Fruit fly (Drosophila melanogaster) whole organism, prepupa: ENCODE measurements around the gene Tg.

Experiments
- CG10631 ChIP-seq: fragments of 200-800 bp; sonication (Bioruptor generic); optimal IDR thresholded peaks from 2 replicates; lab custom pipeline; 2016; ENCODE audit warnings: missing biosample characterization, missing genetic modification characterization
- CG10669 ChIP-seq: fragments of 200-800 bp; sonication (Bioruptor generic); optimal IDR thresholded peaks from 3 replicates; lab custom pipeline; 2018; ENCODE audit warnings: missing biosample characterization, mild to moderate bottlenecking, missing genetic modification characterization, moderate library complexity
- CG11294 ChIP-seq: fragments of 200-800 bp; sonication (Bioruptor generic); IDR thresholded peaks from 2 replicates; pipeline ENCODE4 v1.3.6; 2022; ENCODE audit warnings: missing biosample characterization, missing genetic modification characterization
- CG11762 ChIP-seq: fragments of 200-800 bp; sonication (Bioruptor generic); optimal IDR thresholded peaks from 3 replicates; lab custom pipeline; 2016; ENCODE audit warnings: missing biosample characterization, missing genetic modification characterization; ENCODE audit not compliant: insufficient read depth
- CG15336 ChIP-seq: fragments of 200-800 bp; sonication (Bioruptor generic); IDR thresholded peaks from 2 replicates; pipeline ENCODE4 v1.3.6; 2022; ENCODE audit warnings: missing biosample characterization, missing genetic modification characterization
- CG1621 ChIP-seq: fragments of 200-800 bp; sonication (Bioruptor generic); optimal IDR thresholded peaks from 3 replicates; lab custom pipeline; 2018; ENCODE audit warnings: missing biosample characterization, mild to moderate bottlenecking, missing genetic modification characterization
- CG16779 ChIP-seq: fragments of 200-800 bp; sonication (Bioruptor generic); optimal IDR thresholded peaks from 3 replicates; lab custom pipeline; 2017; ENCODE audit warnings: missing biosample characterization, mild to moderate bottlenecking, missing genetic modification characterization
- CG31627 ChIP-seq: fragments of 200-800 bp; sonication (Bioruptor generic); optimal IDR thresholded peaks from 3 replicates; lab custom pipeline; 2016; ENCODE audit warnings: missing biosample characterization, missing genetic modification characterization
- CG32006 ChIP-seq: fragments of 200-800 bp; sonication (Bioruptor generic); optimal IDR thresholded peaks from 3 replicates; lab custom pipeline; 2017; ENCODE audit warnings: missing biosample characterization, mild to moderate bottlenecking, missing genetic modification characterization
- CG34406 ChIP-seq: fragments of 200-800 bp; sonication (Bioruptor generic); optimal IDR thresholded peaks from 3 replicates; lab custom pipeline; 2016; ENCODE audit warnings: missing biosample characterization, missing genetic modification characterization
- CG3919 ChIP-seq: fragments of 200-800 bp; sonication (Bioruptor generic); optimal IDR thresholded peaks from 3 replicates; lab custom pipeline; 2016; ENCODE audit warnings: missing biosample characterization, missing genetic modification characterization
- CG4318 ChIP-seq: fragments of 200-800 bp; sonication (Bioruptor generic); optimal IDR thresholded peaks from 3 replicates; lab custom pipeline; 2017; ENCODE audit warnings: missing biosample characterization, mild to moderate bottlenecking, missing genetic modification characterization
- CG6276 ChIP-seq: fragments of 200-800 bp; sonication (Bioruptor generic); optimal IDR thresholded peaks from 2 replicates; lab custom pipeline; 2017; ENCODE audit warnings: missing biosample characterization, mild to moderate bottlenecking, missing genetic modification characterization
- CG6792 ChIP-seq: fragments of 200-800 bp; sonication (Bioruptor generic); optimal IDR thresholded peaks from 3 replicates; lab custom pipeline; 2016; ENCODE audit warnings: missing biosample characterization, missing genetic modification characterization
- CG6808 ChIP-seq: fragments of 200-800 bp; sonication (Bioruptor generic); optimal IDR thresholded peaks from 3 replicates; lab custom pipeline; 2017; ENCODE audit warnings: missing biosample characterization, missing genetic modification characterization, mild to moderate bottlenecking, moderate library complexity, missing genetic modification reagents
- CG6854 ChIP-seq: fragments of 200-800 bp; sonication (Bioruptor generic); optimal IDR thresholded peaks from 2 replicates; lab custom pipeline; 2017; ENCODE audit warnings: missing biosample characterization, mild to moderate bottlenecking, missing genetic modification characterization
- CG8119 ChIP-seq: fragments of 200-800 bp; sonication (Bioruptor generic); IDR thresholded peaks from 3 replicates; pipeline ENCODE4 v1.3.6; 2022; ENCODE audit warnings: missing biosample characterization, missing genetic modification characterization
- CG8319 ChIP-seq: fragments of 200-800 bp; sonication (Bioruptor generic); optimal IDR thresholded peaks from 3 replicates; lab custom pipeline; 2016; ENCODE audit warnings: missing biosample characterization, missing genetic modification characterization
- CG8632 ChIP-seq: fragments of 200-800 bp; sonication (Bioruptor generic); optimal IDR thresholded peaks from 3 replicates; lab custom pipeline; 2016; ENCODE audit warnings: missing biosample characterization, missing genetic modification characterization
- Eip93F ChIP-seq: fragments of 200-800 bp; sonication (Bioruptor generic); optimal IDR thresholded peaks from 2 replicates; lab custom pipeline; 2016; ENCODE audit warnings: missing biosample characterization, mild to moderate bottlenecking, missing genetic modification characterization
- Ets21C ChIP-seq: fragments of 200-800 bp; sonication (Bioruptor generic); optimal IDR thresholded peaks from 3 replicates; lab custom pipeline; 2016; ENCODE audit warnings: missing biosample characterization, missing genetic modification characterization
- Ets96B ChIP-seq: fragments of 200-800 bp; optimal IDR thresholded peaks from 2 replicates; lab custom pipeline; 2019; ENCODE audit warnings: missing biosample characterization, mild to moderate bottlenecking, missing genetic modification characterization, moderate library complexity
- Gug ChIP-seq: fragments of 200-800 bp; sonication (Bioruptor generic); IDR thresholded peaks from 2 replicates; pipeline ENCODE4 v1.3.6; 2022; ENCODE audit warnings: missing biosample characterization, missing genetic modification characterization
- Hr38 ChIP-seq: sonication (Bioruptor generic); optimal IDR thresholded peaks from 2 replicates; lab custom pipeline; 2016; ENCODE audit warnings: missing biosample characterization, missing genetic modification characterization
- Lpt ChIP-seq: fragments of 200-800 bp; sonication (Bioruptor generic); optimal IDR thresholded peaks from 3 replicates; lab custom pipeline; 2016; ENCODE audit warnings: missing biosample characterization, missing genetic modification characterization
- OdsH ChIP-seq: fragments of 200-800 bp; sonication (Bioruptor generic); optimal IDR thresholded peaks from 3 replicates; lab custom pipeline; 2016; ENCODE audit warnings: missing biosample characterization, missing genetic modification characterization
- Smox ChIP-seq: fragments of 200-800 bp; sonication (Bioruptor generic); optimal IDR thresholded peaks from 3 replicates; lab custom pipeline; 2016; ENCODE audit warnings: missing biosample characterization, missing genetic modification characterization
- Sox102F ChIP-seq: fragments of 200-800 bp; sonication (Bioruptor generic); optimal IDR thresholded peaks from 2 replicates; lab custom pipeline; 2016; ENCODE audit warnings: missing biosample characterization, mild to moderate bottlenecking, missing genetic modification characterization
- cyc ChIP-seq: fragments of 200-800 bp; sonication (Bioruptor generic); optimal IDR thresholded peaks from 3 replicates; lab custom pipeline; 2016; ENCODE audit warnings: missing biosample characterization, missing genetic modification characterization
- dsx ChIP-seq: fragments of 200-800 bp; optimal IDR thresholded peaks from 3 replicates; lab custom pipeline; 2019; ENCODE audit warnings: missing biosample characterization, mild to moderate bottlenecking, missing genetic modification characterization, moderate library complexity; ENCODE audit not compliant: poor library complexity, severe bottlenecking
- esn ChIP-seq: fragments of 200-800 bp; sonication (Bioruptor generic); optimal IDR thresholded peaks from 2 replicates; lab custom pipeline; 2016; ENCODE audit warnings: missing biosample characterization, mild to moderate bottlenecking, missing genetic modification characterization, moderate library complexity
- lz ChIP-seq: fragments of 200-800 bp; sonication (Bioruptor generic); optimal IDR thresholded peaks from 3 replicates; lab custom pipeline; 2016; ENCODE audit warnings: missing biosample characterization, missing genetic modification characterization
- pdm3 ChIP-seq: fragments of 200-800 bp; sonication (Bioruptor generic); optimal IDR thresholded peaks from 3 replicates; lab custom pipeline; 2016; ENCODE audit warnings: missing biosample characterization, missing genetic modification characterization
- salr ChIP-seq, 2 experiments: fragments of 200-800 bp; sonication (Bioruptor generic); optimal IDR thresholded peaks; 3 replicates each; lab custom pipeline; 2016 to 2018; ENCODE audit warnings: missing biosample characterization in 2 of 2, missing genetic modification characterization in 2 of 2, mild to moderate bottlenecking in 1 of 2
- spab ChIP-seq: fragments of 200-800 bp; sonication (Bioruptor generic); optimal IDR thresholded peaks from 2 replicates; lab custom pipeline; 2017; ENCODE audit warnings: missing biosample characterization, mild to moderate bottlenecking, missing genetic modification characterization, missing genetic modification reagents
- ss ChIP-seq, 2 experiments: fragments of 200-800 bp; sonication (Bioruptor generic); optimal IDR thresholded peaks; 2 replicates in 1 of 2; 3 replicates in 1 of 2; lab custom pipeline; 2017 to 2018; ENCODE audit warnings: mild to moderate bottlenecking in 2 of 2, missing biosample characterization in 2 of 2, missing genetic modification characterization in 2 of 2, moderate library complexity in 1 of 2
- topi ChIP-seq: fragments of 200-800 bp; sonication (Bioruptor generic); optimal IDR thresholded peaks from 3 replicates; lab custom pipeline; 2016; ENCODE audit warnings: missing biosample characterization, missing genetic modification characterization
- vri ChIP-seq: fragments of 200-800 bp; sonication (Bioruptor generic); optimal IDR thresholded peaks from 3 replicates; lab custom pipeline; 2016; ENCODE audit warnings: missing biosample characterization, mild to moderate bottlenecking, missing genetic modification characterization

Gene Tg

dm6 chr2L:8034734-8035133 lies 23.5 kb downstream of the Tg start (continued):
- TF ChIP-seq CG8632 (GFP tag; lab: Kevin White, UChicago) (no peak), esn (peak; percentile 48), pdm3 (GFP tag; lab: Kevin White, UChicago) (peak; percentile 66), CG31627 (peak; percentile 39), dsx (GFP tag; lab: Kevin White, UChicago) (peak; percentile 57), CG10631 (peak; percentile 51), CG6854 (no peak), CG15336 (GFP tag; lab: Robert Waterston, UW) (peak; percentile 91), CG6808 (peak; percentile 22), CG34406 (GFP tag; lab: Kevin White, UChicago) (peak; percentile 44), Ets96B (tag; lab: Kevin White, UChicago) (peak; percentile 45), CG6792 (peak; percentile 44), CG8319 (GFP tag; lab: Kevin White, UChicago) (no peak), CG16779 (tag; lab: Kevin White, UChicago) (no peak), CG10669 (GFP tag; lab: Kevin White, UChicago) (no peak), Ets21C (GFP tag; lab: Kevin White, UChicago) (peak; percentile 3), ss (GFP tag; optimal IDR thresholded peaks at IDR 0.05; lab: Kevin White, UChicago) (peak in 1 of 2 experiments; percentile 52), cyc (GFP tag; lab: Kevin White, UChicago) (peak; percentile 23), OdsH (GFP tag; lab: Kevin White, UChicago) (peak; percentile 69), CG8119 (GFP tag; lab: Robert Waterston, UW) (peak; percentile 84; the same call in 2 of the 3 replicates), Gug (GFP tag; lab: Robert Waterston, UW) (peak; percentile 65), CG3919 (GFP tag; lab: Kevin White, UChicago) (peak; percentile 44), CG11294 (GFP tag; lab: Robert Waterston, UW) (peak; percentile 47; the same call in 1 of the 2 replicates)

- no peak for TF ChIP-seq CG11762 (GFP tag; lab: Kevin White, UChicago)
- no peak for TF ChIP-seq Hr38
- TF ChIP-seq CG32006 (GFP tag; lab: Kevin White, UChicago): no peak
- TF ChIP-seq Eip93F: no peak
- TF ChIP-seq CG10669 (GFP tag; lab: Kevin White, UChicago): no peak
- TF ChIP-seq Ets96B (tag; lab: Kevin White, UChicago): no peak
- no peak for TF ChIP-seq Lpt
- TF ChIP-seq ss (GFP tag; optimal IDR thresholded peaks at IDR 0.05; lab: Kevin White, UChicago): no peak
- TF ChIP-seq pdm3 (GFP tag; lab: Kevin White, UChicago): no peak
- no peak for TF ChIP-seq vri (GFP tag; lab: Kevin White, UChicago)
- TF ChIP-seq lz (GFP tag; lab: Kevin White, UChicago): no peak
- TF ChIP-seq Sox102F: no peak
- no peak for TF ChIP-seq topi (GFP tag; lab: Kevin White, UChicago)
- no peak for TF ChIP-seq salr (GFP tag; optimal IDR thresholded peaks at IDR 0.05; lab: Kevin White, UChicago)
- TF ChIP-seq Ets21C (GFP tag; lab: Kevin White, UChicago): no peak
- TF ChIP-seq CG8119 (GFP tag; lab: Robert Waterston, UW): no peak
- TF ChIP-seq esn: no peak
- TF ChIP-seq CG1621 (tag; lab: Kevin White, UChicago): no peak
These were observed 28.5 kb downstream of the Tg start, which contains the start of gene CG7367 for dm6 chr2L:8039688-8040087. CG7367 (minus strand) TSS chr2L:8039788.

- TF ChIP-seq CG4318 (no peak), Sox102F (no peak), CG6792 (no peak), CG6276 (GFP tag; lab: Kevin White, UChicago) (no peak), spab (GFP tag; lab: Kevin White, UChicago) (no peak), Smox (GFP tag; lab: Kevin White, UChicago) (no peak), CG3919 (GFP tag; lab: Kevin White, UChicago) (no peak), ss (GFP tag; optimal IDR thresholded peaks at IDR 0.05; lab: Kevin White, UChicago) (no peak), topi (GFP tag; lab: Kevin White, UChicago) (no peak), Hr38 (no peak), CG11294 (GFP tag; lab: Robert Waterston, UW) (no peak)
These were observed 29.7 kb downstream of the Tg start, which contains the start of gene CCDC53 for dm6 chr2L:8040872-8041271. CCDC53 (plus strand) TSS chr2L:8041106.
